Worm (Caenorhabditis elegans) whole organism, young adult: Measurements from ENCODE around the gene ccz-1.
A peak's percentile ranks its signal among the peaks of the same experiment; 100 is the strongest.

Experiments
- B0035.1 ChIP-seq: sonication (generic microtip); optimal IDR thresholded peaks from 2 replicates; lab custom pipeline; 2016; ENCODE audit warnings: missing genetic modification characterization, mild to moderate bottlenecking, missing compliant biosample characterization, missing genotype, missing genetic modification reagents
- B0261.1 ChIP-seq: sonication (generic microtip); optimal IDR thresholded peaks from 2 replicates; lab custom pipeline; 2016; ENCODE audit warnings: mild to moderate bottlenecking, missing genetic modification characterization, moderate library complexity, missing compliant biosample characterization
- B0336.3 ChIP-seq: fragments of 200-800 bp; sonication (Bioruptor generic); IDR thresholded peaks from 2 replicates; pipeline ENCODE4 v1.3.6; 2022; ENCODE audit warnings: missing genetic modification characterization, missing compliant biosample characterization
- C06A6.2 ChIP-seq: fragments of 200-800 bp; sonication (Bioruptor generic); conservative IDR thresholded peaks from 2 replicates; pipeline ENCODE4 v1.3.6; 2022; ENCODE audit warnings: missing genetic modification characterization, missing compliant biosample characterization
- C17E4.6 ChIP-seq: fragments of 200-800 bp; sonication (Bioruptor generic); IDR thresholded peaks from 2 replicates; pipeline ENCODE4 v1.3.6; 2022; ENCODE audit warnings: missing genetic modification reagents, missing genetic modification characterization, missing compliant biosample characterization
- F10E7.11 ChIP-seq: sonication (generic microtip); optimal IDR thresholded peaks from 2 replicates; lab custom pipeline; 2017; ENCODE audit warnings: mild to moderate bottlenecking, missing genetic modification characterization, moderate library complexity, missing compliant biosample characterization
- F57A8.1 ChIP-seq: fragments of 200-800 bp; sonication (Bioruptor generic); optimal IDR thresholded peaks from 2 replicates; lab custom pipeline; 2018; ENCODE audit warnings: mild to moderate bottlenecking, missing genetic modification characterization, moderate library complexity, missing compliant biosample characterization
- F57C9.4 ChIP-seq: sonication (generic microtip); optimal IDR thresholded peaks from 2 replicates; lab custom pipeline; 2017; ENCODE audit warnings: mild to moderate bottlenecking, missing genetic modification characterization, missing compliant biosample characterization
- Y53F4B.3 ChIP-seq: fragments of 200-800 bp; sonication (Bioruptor generic); IDR thresholded peaks from 2 replicates; pipeline ENCODE4 v1.3.6; 2022; ENCODE audit warnings: missing genetic modification reagents, missing genetic modification characterization, missing compliant biosample characterization
- Y67H2A.10 ChIP-seq: fragments of 200-800 bp; sonication (Bioruptor generic); conservative IDR thresholded peaks from 2 replicates; pipeline ENCODE4 v1.3.6; 2022; ENCODE audit warnings: missing genetic modification reagents, missing genetic modification characterization, missing compliant biosample characterization
- Y79H2A.3 ChIP-seq: fragments of 200-800 bp; sonication (Bioruptor generic); conservative IDR thresholded peaks from 2 replicates; pipeline ENCODE4 v1.3.6; 2022; ENCODE audit warnings: missing genetic modification reagents, missing genetic modification characterization, missing compliant biosample characterization
- aptf-2 ChIP-seq: fragments of 200-800 bp; sonication (Bioruptor generic); conservative IDR thresholded peaks from 2 replicates; pipeline ENCODE4 v1.3.6; 2022; ENCODE audit warnings: missing genetic modification reagents, missing genetic modification characterization, missing compliant biosample characterization
- attf-3 ChIP-seq: fragments of 200-800 bp; sonication (Bioruptor generic); conservative IDR thresholded peaks from 2 replicates; pipeline ENCODE4 v1.3.6; 2022; ENCODE audit warnings: missing genetic modification reagents, missing genetic modification characterization, missing compliant biosample characterization
- attf-5 ChIP-seq: fragments of 200-800 bp; sonication (Bioruptor generic); optimal IDR thresholded peaks from 2 replicates; lab custom pipeline; 2018; ENCODE audit warnings: mild to moderate bottlenecking, missing genetic modification characterization, missing compliant biosample characterization
- attf-6 ChIP-seq: fragments of 200-800 bp; sonication (Bioruptor generic); IDR thresholded peaks from 2 replicates; pipeline ENCODE4 v1.3.6; 2022; ENCODE audit warnings: missing genetic modification reagents, missing genetic modification characterization, missing compliant biosample characterization
- bed-1 ChIP-seq: fragments of 200-800 bp; sonication (Bioruptor generic); IDR thresholded peaks from 2 replicates; pipeline ENCODE4 v1.3.6; 2022; ENCODE audit warnings: missing genetic modification reagents, missing genetic modification characterization, missing compliant biosample characterization
- ceh-79 ChIP-seq: sonication (generic microtip); optimal IDR thresholded peaks from 2 replicates; lab custom pipeline; 2017; ENCODE audit warnings: mild to moderate bottlenecking, missing genetic modification characterization, missing compliant biosample characterization
- die-1 ChIP-seq: sonication (generic microtip); optimal IDR thresholded peaks from 2 replicates; lab custom pipeline; 2016; ENCODE audit warnings: missing genotype, mild to moderate bottlenecking, missing genetic modification characterization, missing compliant biosample characterization
- dpl-1 ChIP-seq: fragments of 150-350 bp; optimal IDR thresholded peaks from 2 replicates; lab custom pipeline; 2014; ENCODE audit warnings: missing biosample characterization, missing genetic modification reagents, missing genetic modification characterization
- efl-1 ChIP-seq: fragments of 150-350 bp; optimal IDR thresholded peaks from 2 replicates; lab custom pipeline; 2014; ENCODE audit warnings: missing biosample characterization, missing genetic modification reagents, missing genetic modification characterization
- egl-44 ChIP-seq: fragments of 200-800 bp; sonication (Bioruptor generic); IDR thresholded peaks from 2 replicates; pipeline ENCODE4 v1.3.6; 2022; ENCODE audit warnings: missing genetic modification reagents, missing genetic modification characterization, missing compliant biosample characterization
- ets-4 ChIP-seq: fragments of 200-800 bp; sonication (Bioruptor generic); optimal IDR thresholded peaks from 2 replicates; lab custom pipeline; 2018; ENCODE audit warnings: mild to moderate bottlenecking, missing genetic modification characterization, missing compliant biosample characterization
- hlh-12 ChIP-seq: sonication (generic microtip); optimal IDR thresholded peaks from 2 replicates; lab custom pipeline; 2016; ENCODE audit warnings: missing genetic modification characterization, missing compliant biosample characterization
- hmg-1.2 ChIP-seq: fragments of 200-800 bp; sonication (Bioruptor generic); IDR thresholded peaks from 2 replicates; pipeline ENCODE4 v1.3.6; 2022; ENCODE audit warnings: missing genetic modification reagents, missing genetic modification characterization, missing compliant biosample characterization
- hmg-20 ChIP-seq: fragments of 200-800 bp; sonication (Bioruptor generic); IDR thresholded peaks from 2 replicates; pipeline ENCODE4 v1.3.6; 2022; ENCODE audit warnings: missing genetic modification reagents, missing genetic modification characterization, missing compliant biosample characterization
- hrde-1 ChIP-seq: sonication (generic microtip); optimal IDR thresholded peaks from 2 replicates; lab custom pipeline; 2016; ENCODE audit warnings: missing genetic modification characterization, mild to moderate bottlenecking, missing compliant biosample characterization, moderate library complexity, missing genotype, missing genetic modification reagents, borderline replicate concordance
- lag-1 ChIP-seq: fragments of 200-800 bp; sonication (Bioruptor generic); IDR thresholded peaks from 2 replicates; pipeline ENCODE4 v1.3.6; 2022; ENCODE audit warnings: missing genetic modification reagents, missing genetic modification characterization, missing compliant biosample characterization
- let-526 ChIP-seq: fragments of 200-800 bp; sonication (Bioruptor generic); IDR thresholded peaks from 2 replicates; pipeline ENCODE4 v1.3.6; 2022; ENCODE audit warnings: missing genetic modification reagents, missing genetic modification characterization, missing compliant biosample characterization
- lin-35 ChIP-seq, 3 experiments: fragments of 150-350 bp in 2 of 3; sonication (generic microtip) in 1 of 3; optimal IDR thresholded peaks; 2 replicates each; lab custom pipeline; 2014 to 2018; ENCODE audit warnings: missing biosample characterization in 3 of 3, missing genetic modification characterization in 3 of 3, missing genetic modification reagents in 3 of 3
- lin-40 ChIP-seq: sonication (generic microtip); optimal IDR thresholded peaks from 2 replicates; lab custom pipeline; 2016; ENCODE audit warnings: missing genetic modification characterization, mild to moderate bottlenecking, missing compliant biosample characterization, missing genotype, missing genetic modification reagents
- lsl-1 ChIP-seq: fragments of 200-800 bp; sonication (Bioruptor generic); optimal IDR thresholded peaks from 2 replicates; lab custom pipeline; 2018; ENCODE audit warnings: mild to moderate bottlenecking, missing genetic modification characterization, moderate library complexity, missing compliant biosample characterization
- madf-10 ChIP-seq: sonication (generic microtip); optimal IDR thresholded peaks from 2 replicates; lab custom pipeline; 2016; ENCODE audit warnings: mild to moderate bottlenecking, missing genetic modification characterization, missing compliant biosample characterization
- nfya-2 ChIP-seq: fragments of 200-800 bp; sonication (Bioruptor generic); IDR thresholded peaks from 2 replicates; pipeline ENCODE4 v1.3.6; 2022; ENCODE audit warnings: missing genetic modification reagents, missing genetic modification characterization, missing compliant biosample characterization
- nhr-179 ChIP-seq: sonication (generic microtip); optimal IDR thresholded peaks from 2 replicates; lab custom pipeline; 2016; ENCODE audit warnings: mild to moderate bottlenecking, missing genetic modification characterization, missing compliant biosample characterization
- nhr-80 ChIP-seq: sonication (generic microtip); optimal IDR thresholded peaks from 2 replicates; lab custom pipeline; 2016; ENCODE audit warnings: missing genetic modification characterization, missing compliant biosample characterization
- nhr-90 ChIP-seq: sonication (generic microtip); optimal IDR thresholded peaks from 2 replicates; lab custom pipeline; 2016; ENCODE audit warnings: missing genotype, mild to moderate bottlenecking, missing genetic modification characterization, missing compliant biosample characterization
- pbrm-1 ChIP-seq: fragments of 200-800 bp; sonication (Bioruptor generic); IDR thresholded peaks from 2 replicates; pipeline ENCODE4 v1.3.6; 2022; ENCODE audit warnings: missing genetic modification reagents, missing genetic modification characterization, missing compliant biosample characterization
- pha-4 ChIP-seq: fragments of 150-350 bp; sonication (generic microtip); optimal IDR thresholded peaks from 2 replicates; lab custom pipeline; 2014; ENCODE audit warnings: missing biosample characterization, missing genetic modification reagents, missing genetic modification characterization
- snpc-3.4 ChIP-seq: sonication (generic microtip); optimal IDR thresholded peaks from 2 replicates; lab custom pipeline; 2017; ENCODE audit warnings: missing genetic modification characterization, mild to moderate bottlenecking, missing compliant biosample characterization, antibody characterized with exemption, moderate library complexity, missing genotype, missing genetic modification reagents
- somi-1 ChIP-seq: fragments of 200-800 bp; sonication (Bioruptor generic); optimal IDR thresholded peaks from 2 replicates; lab custom pipeline; 2018; ENCODE audit warnings: mild to moderate bottlenecking, missing genetic modification characterization, missing compliant biosample characterization
- sptf-2 ChIP-seq: fragments of 200-800 bp; sonication (Bioruptor generic); optimal IDR thresholded peaks from 2 replicates; lab custom pipeline; 2018; ENCODE audit warnings: mild to moderate bottlenecking, missing genetic modification characterization, missing compliant biosample characterization
- tbp1 ChIP-seq: fragments of 200-800 bp; sonication (Bioruptor generic); optimal IDR thresholded peaks from 2 replicates; lab custom pipeline; 2018; ENCODE audit warnings: mild to moderate bottlenecking, missing genetic modification characterization, missing compliant biosample characterization
- tbx-9 ChIP-seq: sonication (generic microtip); optimal IDR thresholded peaks from 2 replicates; lab custom pipeline; 2016; ENCODE audit warnings: borderline replicate concordance, missing genetic modification characterization, inconsistent platforms, missing compliant biosample characterization
- unc-130 ChIP-seq: sonication (generic microtip); optimal IDR thresholded peaks from 2 replicates; lab custom pipeline; 2016; ENCODE audit warnings: missing genetic modification reagents, missing genetic modification characterization, missing compliant biosample characterization
- unc-62 ChIP-seq: fragments of 150-350 bp; optimal IDR thresholded peaks from 2 replicates; lab custom pipeline; 2014; ENCODE audit warnings: missing biosample characterization, missing genetic modification reagents, missing genetic modification characterization
- zfh-2 ChIP-seq: fragments of 200-800 bp; sonication (Bioruptor generic); conservative IDR thresholded peaks from 2 replicates; pipeline ENCODE4 v1.3.6; 2022; ENCODE audit warnings: missing genetic modification reagents, missing genetic modification characterization, missing compliant biosample characterization
- ztf-18 ChIP-seq: sonication (generic microtip); optimal IDR thresholded peaks from 2 replicates; lab custom pipeline; 2016; ENCODE audit warnings: missing genotype, mild to moderate bottlenecking, missing genetic modification characterization, missing compliant biosample characterization
- ztf-22 ChIP-seq: fragments of 200-800 bp; sonication (Bioruptor generic); optimal IDR thresholded peaks from 2 replicates; lab custom pipeline; 2018; ENCODE audit warnings: mild to moderate bottlenecking, missing genetic modification characterization, moderate library complexity, missing compliant biosample characterization
- ztf-25 ChIP-seq: fragments of 200-800 bp; sonication (Bioruptor generic); IDR thresholded peaks from 2 replicates; pipeline ENCODE4 v1.3.6; 2022; ENCODE audit warnings: missing genetic modification reagents, missing genetic modification characterization, missing compliant biosample characterization

Gene ccz-1

DNA sequence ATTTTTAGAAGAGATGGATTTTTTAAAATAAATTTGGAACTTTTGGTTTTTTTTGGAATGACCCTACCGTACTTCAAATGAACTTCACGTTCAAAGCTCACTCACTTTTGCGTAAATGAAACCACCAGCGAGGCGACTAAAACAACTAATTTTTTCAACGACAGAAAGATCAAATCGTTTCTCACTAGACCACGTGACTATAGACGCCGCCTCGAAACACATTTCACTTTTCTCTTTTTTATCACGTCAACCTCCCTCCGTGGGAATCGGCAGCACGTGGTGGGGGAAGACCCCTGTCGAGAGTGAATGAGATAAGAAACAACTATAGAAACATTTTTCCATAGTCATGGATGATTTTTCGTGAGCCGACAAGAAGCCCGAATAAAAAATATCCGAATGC lies 21.4 kb upstream of the ccz-1 start (continued):
- TF ChIP-seq madf-10 (tag; lab: Kevin White, UChicago), result peak; percentile 57
- peak; percentile 73 for TF ChIP-seq nhr-80 (tag; lab: Kevin White, UChicago)
- TF ChIP-seq hmg-1.2 (GFP tag; lab: Robert Waterston, UW), result peak; percentile 28; the same call in 1 of the 2 replicates
- TF ChIP-seq nfya-2 (GFP tag; lab: Robert Waterston, UW), result no peak
- no peak for TF ChIP-seq ceh-79 (tag; lab: Kevin White, UChicago)
- no peak for TF ChIP-seq efl-1 (GFP tag; lab: Kevin White, UChicago)
- peak; percentile 58 for TF ChIP-seq unc-62
- no peak for TF ChIP-seq ztf-25 (GFP tag; lab: Robert Waterston, UW)
- TF ChIP-seq sptf-2 (GFP tag; lab: Kevin White, UChicago), result no peak
- no peak for TF ChIP-seq tbx-9 (tag; lab: Kevin White, UChicago)
- no peak for TF ChIP-seq bed-1
- TF ChIP-seq Y79H2A.3 (GFP tag; lab: Robert Waterston, UW), result no peak
- TF ChIP-seq ztf-18, result no peak
- TF ChIP-seq C17E4.6 (GFP tag; lab: Robert Waterston, UW), result no peak
- TF ChIP-seq dpl-1 (GFP tag; lab: Kevin White, UChicago), result no peak
- peak; percentile 44 for TF ChIP-seq lin-40
- TF ChIP-seq ztf-22, result peak; percentile 44
- 0 out of 2 replicates have a peak, but pooled peaks have one; percentile 55 for TF ChIP-seq pbrm-1 (GFP tag; lab: Robert Waterston, UW)
- TF ChIP-seq F10E7.11 (tag; lab: Kevin White, UChicago), result no peak
- TF ChIP-seq F57A8.1 (GFP tag; lab: Kevin White, UChicago), result no peak
- TF ChIP-seq hmg-20 (GFP tag; lab: Robert Waterston, UW), result no peak
- TF ChIP-seq lag-1, result peak; percentile 70; the same call in 1 of the 2 replicates
- no peak for TF ChIP-seq lsl-1
- TF ChIP-seq let-526, result peak; percentile 42; the same call in 1 of the 2 replicates
- TF ChIP-seq unc-130 (GFP tag; lab: Kevin White, UChicago), result no peak
- TF ChIP-seq C06A6.2 (GFP tag; lab: Robert Waterston, UW), result no peak
- no peak for TF ChIP-seq aptf-2 (GFP tag; lab: Robert Waterston, UW)
- TF ChIP-seq egl-44, result no peak; the same call in 1 of the 2 replicates
- TF ChIP-seq Y53F4B.3 (GFP tag; lab: Robert Waterston, UW), result no peak
- TF ChIP-seq F57C9.4 (tag; lab: Kevin White, UChicago), result no peak
- TF ChIP-seq snpc-3.4 (tag; lab: Kevin White, UChicago), result peak; percentile 7
- TF ChIP-seq hlh-12 (tag; lab: Kevin White, UChicago), result no peak
- TF ChIP-seq tbp1, result peak; percentile 49
- TF ChIP-seq attf-6, result no peak
- TF ChIP-seq B0336.3, result peak; percentile 29; the same call in 1 of the 2 replicates
- TF ChIP-seq zfh-2 (GFP tag; lab: Robert Waterston, UW), result no peak
- TF ChIP-seq pha-4 (tag; lab: Kevin White, UChicago), result peak; percentile 70
- TF ChIP-seq lin-35 (GFP tag; optimal IDR thresholded peaks at IDR 0.05; lab: Kevin White, UChicago), result peak in 1 of 3 experiments; percentile 33
- TF ChIP-seq attf-3 (GFP tag; lab: Robert Waterston, UW), result no peak
- TF ChIP-seq somi-1 (GFP tag; lab: Kevin White, UChicago), result peak; percentile 91
- peak; percentile 35 for TF ChIP-seq nhr-90
- no peak for TF ChIP-seq die-1
- TF ChIP-seq B0261.1 (tag; lab: Kevin White, UChicago), result no peak
- no peak for TF ChIP-seq Y67H2A.10 (GFP tag; lab: Robert Waterston, UW)
- no peak for TF ChIP-seq nhr-179
- no peak for TF ChIP-seq ets-4 (GFP tag; lab: Kevin White, UChicago)
- no peak for TF ChIP-seq hrde-1 (tag; lab: Kevin White, UChicago)
- no peak for TF ChIP-seq B0035.1
- TF ChIP-seq attf-5 (GFP tag; lab: Kevin White, UChicago), result no peak
